Worm (Caenorhabditis elegans): ENCODE results near the gene ZK637.12.

ZK637.12 gene

DNA sequence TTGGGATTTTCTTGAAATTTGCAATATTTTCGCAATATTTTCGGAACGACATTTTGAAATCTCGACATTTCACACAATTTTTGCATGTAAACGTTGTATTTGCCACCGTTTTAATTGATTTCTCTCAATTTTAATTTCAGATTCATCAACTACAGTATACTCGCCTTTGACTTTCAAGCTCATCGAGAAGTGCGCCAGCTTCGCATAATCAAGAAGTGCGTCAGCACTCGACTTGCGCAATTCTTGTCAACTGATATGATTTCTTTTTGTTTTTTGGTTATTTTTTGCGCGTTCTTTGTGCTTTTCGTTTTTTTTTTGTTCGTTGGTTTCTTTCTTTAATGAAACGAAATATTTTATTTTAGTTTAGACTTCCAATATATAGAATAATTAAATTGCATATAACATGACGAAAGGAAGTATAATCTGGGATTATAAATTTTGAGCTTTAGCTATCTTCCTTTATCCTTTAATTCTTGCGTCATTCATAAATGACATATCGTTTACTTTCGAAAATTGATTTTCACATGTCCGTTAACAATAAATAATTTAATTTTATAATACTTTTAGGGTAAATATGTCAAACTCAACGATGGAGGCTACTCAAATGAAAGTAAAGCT lies 36.7 kb upstream of the ZK637.12 start, which contains the start of gene famh-136:
TSS of gene famh-136 (plus strand) at position 568 of the 618 bp plus-strand sequence.
- no peak for TF ChIP-seq mbf-1 (tag; optimal IDR thresholded peaks at IDR 0.05)
- peak; percentile 87 for TF ChIP-seq sma-3 (GFP tag; optimal IDR thresholded peaks at IDR 0.05)
- peak; percentile 72 for TF ChIP-seq nhr-6 (tag; optimal IDR thresholded peaks at IDR 0.05)
- no peak for TF ChIP-seq dmd-4 (tag; optimal IDR thresholded peaks at IDR 0.05)
- peak; percentile 4 for TF ChIP-seq zag-1 (tag; optimal IDR thresholded peaks at IDR 0.05)
- TF ChIP-seq gmeb-1 (tag; optimal IDR thresholded peaks at IDR 0.05), result peak; percentile 91
- TF ChIP-seq nhr-25 (tag; optimal IDR thresholded peaks at IDR 0.05), result peak; percentile 77
- TF ChIP-seq ama-1 (optimal IDR thresholded peaks at IDR 0.05), result no peak
- peak; percentile 39 for TF ChIP-seq ceh-82 (tag; optimal IDR thresholded peaks at IDR 0.05)
- TF ChIP-seq nhr-77 (tag; optimal IDR thresholded peaks at IDR 0.05), result peak; percentile 34
- peak; percentile 11 for TF ChIP-seq egl-27 (tag; optimal IDR thresholded peaks at IDR 0.05)
- TF ChIP-seq ZK546.5 (tag; optimal IDR thresholded peaks at IDR 0.05), result no peak
- TF ChIP-seq ceh-16 (tag; optimal IDR thresholded peaks at IDR 0.05), result no peak
- peak; percentile 13 for TF ChIP-seq blmp-1 (tag; optimal IDR thresholded peaks at IDR 0.05; ENCODE audit: insufficient read depth)
- peak; percentile 88 for TF ChIP-seq nhr-129 (tag; optimal IDR thresholded peaks at IDR 0.05)
- no peak for TF ChIP-seq ztf-11 (tag; optimal IDR thresholded peaks at IDR 0.05)
- TF ChIP-seq Y55F3AM.14 (GFP tag; optimal IDR thresholded peaks at IDR 0.05), result peak; percentile 90
- TF ChIP-seq nhr-237 (tag; optimal IDR thresholded peaks at IDR 0.05), result no peak
- peak in 1 of 2 experiments; percentile 5 for TF ChIP-seq mdl-1 (tag; optimal IDR thresholded peaks at IDR 0.05)
- no peak for TF ChIP-seq unc-39 (tag; optimal IDR thresholded peaks at IDR 0.05)
- peak; percentile 69 for TF ChIP-seq mab-5 (tag; optimal IDR thresholded peaks at IDR 0.05)
- no peak for TF ChIP-seq alr-1 (tag; optimal IDR thresholded peaks at IDR 0.05)
- TF ChIP-seq lsy-2 (tag; optimal IDR thresholded peaks at IDR 0.05), result peak; percentile 81 to 96
- TF ChIP-seq skn-1 (tag; optimal IDR thresholded peaks at IDR 0.05), result peak; percentile 33
- TF ChIP-seq F13H6.1 (tag; optimal IDR thresholded peaks at IDR 0.05), result peak; percentile 66
- no peak for TF ChIP-seq nhr-11 (tag; optimal IDR thresholded peaks at IDR 0.05)
- peak; percentile 19 for TF ChIP-seq snpc-4 (tag; optimal IDR thresholded peaks at IDR 0.05)
- no peak for TF ChIP-seq nhr-12 (tag; optimal IDR thresholded peaks at IDR 0.05)
- no peak for TF ChIP-seq lin-11 (tag; optimal IDR thresholded peaks at IDR 0.05)
- no peak for TF ChIP-seq peb-1 (tag; optimal IDR thresholded peaks at IDR 0.05)
- no peak for TF ChIP-seq R02D3.7 (tag; optimal IDR thresholded peaks at IDR 0.05)
- peak; percentile 80 for TF ChIP-seq unc-55 (GFP tag; optimal IDR thresholded peaks at IDR 0.05)
- no peak for TF ChIP-seq nhr-23 (tag; optimal IDR thresholded peaks at IDR 0.05)
- TF ChIP-seq C34F6.9 (tag; optimal IDR thresholded peaks at IDR 0.05), result peak; percentile 95
- TF ChIP-seq fos-1 (tag; optimal IDR thresholded peaks at IDR 0.05), result peak; percentile 87
- TF ChIP-seq aly-2 (tag; optimal IDR thresholded peaks at IDR 0.05), result no peak
- no peak for TF ChIP-seq lin-39 (tag; optimal IDR thresholded peaks at IDR 0.05)
- TF ChIP-seq unc-62 (GFP tag; optimal IDR thresholded peaks at IDR 0.05), result no peak
- TF ChIP-seq ztf-1 (GFP tag; conservative IDR thresholded peaks at IDR 0.05), result no peak
- peak; percentile 66 for TF ChIP-seq ztf-4 (tag; optimal IDR thresholded peaks at IDR 0.05)
- no peak for TF ChIP-seq elt-1 (tag; optimal IDR thresholded peaks at IDR 0.05)
- no peak for TF ChIP-seq elt-3 (tag; optimal IDR thresholded peaks at IDR 0.05)
- peak; percentile 81 for TF ChIP-seq lin-13 (GFP tag; optimal IDR thresholded peaks at IDR 0.05)
- no peak for TF ChIP-seq nhr-10 (tag; optimal IDR thresholded peaks at IDR 0.05)
- TF ChIP-seq sem-4 (tag; optimal IDR thresholded peaks at IDR 0.05), result peak; percentile 85
- TF ChIP-seq sma-9 (GFP tag; optimal IDR thresholded peaks at IDR 0.05), result peak; percentile 77
- no peak for TF ChIP-seq sma-9 (tag; optimal IDR thresholded peaks at IDR 0.05)
- TF ChIP-seq crh-2 (tag; optimal IDR thresholded peaks at IDR 0.05), result peak; percentile 91
- peak; percentile 76 for TF ChIP-seq nhr-21 (tag; optimal IDR thresholded peaks at IDR 0.05)

Data from whole organism, L2 larva.